Fruit fly (Drosophila melanogaster) whole organism, embryonic: ENCODE results near the gene Iru.
A peak's percentile ranks its signal among the peaks of the same experiment; 100 is the strongest.

Source experiments
- Abd-B ChIP-seq: fragments of 200-800 bp; sonication (Bioruptor generic); optimal IDR thresholded peaks from 2 replicates; lab custom pipeline; 2018; ENCODE audit warnings: missing biosample characterization, mild to moderate bottlenecking, missing genetic modification characterization, moderate library complexity
- Bgb ChIP-seq: fragments of 200-800 bp; sonication (Bioruptor generic); IDR thresholded peaks from 2 replicates; pipeline ENCODE4 v1.3.6; 2022; ENCODE audit warnings: missing biosample characterization, missing genetic modification characterization; ENCODE audit not compliant: partially characterized antibody
- CG11695 ChIP-seq: fragments of 200-800 bp; sonication (Bioruptor generic); IDR thresholded peaks from 3 replicates; pipeline ENCODE4 v1.3.6; 2022; ENCODE audit warnings: missing biosample characterization, missing genetic modification characterization
- CG11696 ChIP-seq: fragments of 200-800 bp; sonication (Bioruptor generic); IDR thresholded peaks from 2 replicates; pipeline ENCODE4 v1.3.6; 2022; ENCODE audit warnings: missing biosample characterization, missing genetic modification characterization
- CG12219 ChIP-seq: fragments of 200-800 bp; sonication (Bioruptor generic); optimal IDR thresholded peaks from 3 replicates; lab custom pipeline; 2018; ENCODE audit warnings: missing biosample characterization, mild to moderate bottlenecking, missing genetic modification characterization
- CG13424 ChIP-seq: fragments of 200-800 bp; sonication (Bioruptor generic); optimal IDR thresholded peaks from 2 replicates; lab custom pipeline; 2019; ENCODE audit warnings: missing biosample characterization, mild to moderate bottlenecking, missing genetic modification characterization, moderate library complexity
- CG15269 ChIP-seq: fragments of 200-800 bp; sonication (Bioruptor generic); optimal IDR thresholded peaks from 2 replicates; lab custom pipeline; 2018; ENCODE audit warnings: missing biosample characterization, mild to moderate bottlenecking, missing genetic modification characterization, moderate library complexity
- CG15696 ChIP-seq: fragments of 200-800 bp; sonication (Bioruptor generic); optimal IDR thresholded peaks from 2 replicates; lab custom pipeline; 2019; ENCODE audit warnings: missing biosample characterization, mild to moderate bottlenecking, missing genetic modification characterization, moderate library complexity
- CG2202 ChIP-seq: fragments of 200-800 bp; sonication (Bioruptor generic); optimal IDR thresholded peaks from 2 replicates; lab custom pipeline; 2018; ENCODE audit warnings: missing biosample characterization, mild to moderate bottlenecking, missing genetic modification characterization
- CG3163 ChIP-seq: fragments of 200-800 bp; sonication (Bioruptor generic); optimal IDR thresholded peaks from 3 replicates; lab custom pipeline; 2016; ENCODE audit warnings: missing biosample characterization, missing genetic modification characterization
- CG33213 ChIP-seq: fragments of 200-800 bp; sonication (Bioruptor generic); optimal IDR thresholded peaks from 3 replicates; lab custom pipeline; 2016; ENCODE audit warnings: missing biosample characterization, missing genetic modification characterization
- CG3995 ChIP-seq: fragments of 200-800 bp; sonication (Bioruptor generic); optimal IDR thresholded peaks from 3 replicates; lab custom pipeline; 2016; ENCODE audit warnings: missing biosample characterization, missing genetic modification characterization
- CG4360 ChIP-seq: fragments of 200-800 bp; sonication (Bioruptor generic); IDR thresholded peaks from 2 replicates; pipeline ENCODE4 v1.3.6; 2022; ENCODE audit warnings: missing biosample characterization, missing genetic modification characterization
- CG4617 ChIP-seq: fragments of 200-800 bp; sonication (Bioruptor generic); optimal IDR thresholded peaks from 3 replicates; lab custom pipeline; 2016; ENCODE audit warnings: missing biosample characterization, missing genetic modification characterization, borderline replicate concordance
- CG8924 ChIP-seq: fragments of 200-800 bp; optimal IDR thresholded peaks from 3 replicates; lab custom pipeline; 2019; ENCODE audit warnings: missing biosample characterization, mild to moderate bottlenecking, missing genetic modification characterization, moderate library complexity
- CG9797 ChIP-seq: fragments of 200-800 bp; sonication (Bioruptor generic); optimal IDR thresholded peaks from 3 replicates; lab custom pipeline; 2018; ENCODE audit warnings: missing biosample characterization, mild to moderate bottlenecking, missing genetic modification characterization
- E2f2 ChIP-seq: fragments of 200-800 bp; sonication (Bioruptor generic); IDR thresholded peaks from 2 replicates; pipeline ENCODE4 v1.3.6; 2022; ENCODE audit warnings: missing biosample characterization, missing genetic modification characterization
- ERR ChIP-seq: fragments of 200-800 bp; sonication (Bioruptor generic); optimal IDR thresholded peaks from 2 replicates; lab custom pipeline; 2016; ENCODE audit warnings: missing biosample characterization, missing genetic modification characterization
- H15 ChIP-seq: fragments of 200-800 bp; sonication (Bioruptor generic); IDR thresholded peaks from 3 replicates; pipeline ENCODE4 v1.3.6; 2022; ENCODE audit warnings: missing biosample characterization, missing genetic modification characterization
- H2.0 ChIP-seq: fragments of 200-800 bp; sonication (Bioruptor generic); IDR thresholded peaks from 2 replicates; pipeline ENCODE4 v1.3.6; 2022; ENCODE audit warnings: missing biosample characterization, missing genetic modification characterization
- HLH3B ChIP-seq: fragments of 200-800 bp; sonication (Bioruptor generic); IDR thresholded peaks from 2 replicates; pipeline ENCODE4 v1.3.6; 2022; ENCODE audit warnings: missing biosample characterization, missing genetic modification characterization
- HLH54F ChIP-seq: fragments of 200-800 bp; sonication (Bioruptor generic); optimal IDR thresholded peaks from 3 replicates; lab custom pipeline; 2016; ENCODE audit warnings: missing biosample characterization, missing genetic modification characterization
- Hey ChIP-seq: fragments of 200-800 bp; sonication (Bioruptor generic); optimal IDR thresholded peaks from 3 replicates; lab custom pipeline; 2018; ENCODE audit warnings: missing biosample characterization, mild to moderate bottlenecking, missing genetic modification characterization
- Hsf ChIP-seq: fragments of 200-800 bp; sonication (Bioruptor generic); optimal IDR thresholded peaks from 3 replicates; lab custom pipeline; 2016; ENCODE audit warnings: missing biosample characterization, missing genetic modification characterization
- Kr ChIP-seq: fragments of 200-800 bp; sonication (Bioruptor generic); optimal IDR thresholded peaks from 2 replicates; lab custom pipeline; 2017; ENCODE audit warnings: missing biosample characterization, mild to moderate bottlenecking, missing genetic modification characterization
- NFAT ChIP-seq: fragments of 200-800 bp; sonication (Bioruptor generic); IDR thresholded peaks from 2 replicates; pipeline ENCODE4 v1.3.6; 2022; ENCODE audit warnings: missing biosample characterization, missing genetic modification characterization
- NK7.1 ChIP-seq: fragments of 200-800 bp; sonication (Bioruptor generic); optimal IDR thresholded peaks from 3 replicates; lab custom pipeline; 2016; ENCODE audit warnings: missing biosample characterization, missing genetic modification characterization
- Opbp ChIP-seq: fragments of 200-800 bp; sonication (Bioruptor generic); IDR thresholded peaks from 3 replicates; pipeline ENCODE4 v1.3.6; 2022; ENCODE audit warnings: missing biosample characterization, missing genetic modification characterization; ENCODE audit not compliant: partially characterized antibody
- Pdp1 ChIP-seq, 2 experiments: fragments of 200-800 bp; sonication (Bioruptor generic); optimal IDR thresholded peaks; 3 replicates each; lab custom pipeline; 2016; ENCODE audit warnings: missing biosample characterization in 2 of 2, missing genetic modification characterization in 2 of 2, mild to moderate bottlenecking in 1 of 2, moderate library complexity in 1 of 2
- aop ChIP-seq: fragments of 200-800 bp; sonication (Bioruptor generic); IDR thresholded peaks from 2 replicates; pipeline ENCODE4 v1.3.6; 2022; ENCODE audit warnings: missing biosample characterization, missing genetic modification characterization
- ap ChIP-seq: fragments of 200-800 bp; sonication (Bioruptor generic); IDR thresholded peaks from 2 replicates; pipeline ENCODE4 v1.3.6; 2022; ENCODE audit warnings: missing biosample characterization, missing genetic modification characterization
- bowl ChIP-seq: fragments of 200-800 bp; sonication (Bioruptor generic); IDR thresholded peaks from 2 replicates; pipeline ENCODE4 v1.3.6; 2022; ENCODE audit warnings: missing biosample characterization, missing genetic modification characterization
- fd3F ChIP-seq: fragments of 200-800 bp; sonication (Bioruptor generic); optimal IDR thresholded peaks from 2 replicates; lab custom pipeline; 2018; ENCODE audit warnings: missing biosample characterization, mild to moderate bottlenecking, missing genetic modification characterization, moderate library complexity
- gem ChIP-seq: fragments of 200-800 bp; sonication (Bioruptor generic); optimal IDR thresholded peaks from 2 replicates; lab custom pipeline; 2019; ENCODE audit warnings: missing biosample characterization, mild to moderate bottlenecking, missing genetic modification characterization, moderate library complexity
- hbn ChIP-seq: fragments of 200-800 bp; sonication (Bioruptor generic); IDR thresholded peaks from 2 replicates; pipeline ENCODE4 v1.3.6; 2022; ENCODE audit warnings: missing biosample characterization, missing genetic modification characterization; ENCODE audit not compliant: partially characterized antibody
- her ChIP-seq: fragments of 200-800 bp; sonication (Bioruptor generic); optimal IDR thresholded peaks from 2 replicates; lab custom pipeline; 2016; ENCODE audit warnings: missing biosample characterization, missing genetic modification characterization
- jumu ChIP-seq: fragments of 200-800 bp; sonication (Bioruptor generic); optimal IDR thresholded peaks from 3 replicates; lab custom pipeline; 2016; ENCODE audit warnings: missing biosample characterization, missing genetic modification characterization
- lilli ChIP-seq: fragments of 200-800 bp; sonication (Bioruptor generic); optimal IDR thresholded peaks from 3 replicates; lab custom pipeline; 2016; ENCODE audit warnings: missing biosample characterization, missing genetic modification characterization
- mam ChIP-seq: fragments of 200-800 bp; sonication (Bioruptor generic); optimal IDR thresholded peaks from 3 replicates; lab custom pipeline; 2016; ENCODE audit warnings: missing biosample characterization, missing genetic modification characterization
- oc ChIP-seq: fragments of 200-800 bp; sonication (Bioruptor generic); optimal IDR thresholded peaks from 2 replicates; lab custom pipeline; 2018; ENCODE audit warnings: missing biosample characterization, mild to moderate bottlenecking, missing genetic modification characterization, moderate library complexity
- org-1 ChIP-seq: fragments of 200-800 bp; sonication (Bioruptor generic); optimal IDR thresholded peaks from 2 replicates; lab custom pipeline; 2017; ENCODE audit warnings: missing biosample characterization, missing genetic modification characterization
- p53 ChIP-seq: fragments of 200-800 bp; sonication (Bioruptor generic); optimal IDR thresholded peaks from 2 replicates; lab custom pipeline; 2016; ENCODE audit warnings: missing biosample characterization, missing genetic modification characterization
- pan ChIP-seq, 4 experiments: fragments of >200 bp in 3 of 4; fragments of 200-800 bp in 1 of 4; sonication (Bioruptor generic) in 1 of 4; optimal IDR thresholded peaks in 3 of 4; IDR thresholded peaks in 1 of 4; 2 replicates each; pipeline versions ENCODE4 v1.3.6 to Lab custom; 2017 to 2022; ENCODE audit warnings: missing biosample characterization in 2 of 4, missing genetic modification characterization in 2 of 4, mixed read lengths in 1 of 4
- sc ChIP-seq, 3 experiments: fragments of >200 bp in 2 of 3; fragments of 200-800 bp in 1 of 3; sonication (Bioruptor generic) in 1 of 3; optimal IDR thresholded peaks; 2 replicates in 2 of 3; 3 replicates in 1 of 3; lab custom pipeline; 2017; ENCODE audit warnings: mild to moderate bottlenecking in 1 of 3, missing biosample characterization in 1 of 3, missing genetic modification characterization in 1 of 3, missing genetic modification reagents in 1 of 3
- scrt ChIP-seq: fragments of 200-800 bp; sonication (Bioruptor generic); optimal IDR thresholded peaks from 2 replicates; lab custom pipeline; 2018; ENCODE audit warnings: missing biosample characterization, mild to moderate bottlenecking, missing genetic modification characterization, moderate library complexity
- so ChIP-seq: fragments of 200-800 bp; sonication (Bioruptor generic); IDR thresholded peaks from 3 replicates; pipeline ENCODE4 v1.3.6; 2022; ENCODE audit warnings: missing biosample characterization, missing genetic modification characterization
- sug ChIP-seq: fragments of 200-800 bp; optimal IDR thresholded peaks from 2 replicates; lab custom pipeline; 2019; ENCODE audit warnings: missing biosample characterization, mild to moderate bottlenecking, missing genetic modification characterization, moderate library complexity
- tap ChIP-seq: fragments of 200-800 bp; optimal IDR thresholded peaks from 3 replicates; lab custom pipeline; 2019; ENCODE audit warnings: missing biosample characterization, mild to moderate bottlenecking, missing genetic modification characterization, moderate library complexity
- tio ChIP-seq: fragments of 200-800 bp; sonication (Bioruptor generic); optimal IDR thresholded peaks from 2 replicates; lab custom pipeline; 2017; ENCODE audit warnings: missing biosample characterization, missing genetic modification characterization, inconsistent platforms
- wdn ChIP-seq: fragments of 200-800 bp; sonication (Bioruptor generic); IDR thresholded peaks from 2 replicates; pipeline ENCODE4 v1.3.6; 2022; ENCODE audit warnings: missing biosample characterization, missing genetic modification characterization
- z ChIP-seq: fragments of 200-800 bp; sonication (Bioruptor generic); IDR thresholded peaks from 3 replicates; pipeline ENCODE4 v1.3.6; 2022; ENCODE audit warnings: missing biosample characterization, missing genetic modification characterization

Gene Iru

dm6 chr3R:9019689-9020138, 13.5 kb downstream of the Iru start, which contains the start of gene tgo (continued):
- TF ChIP-seq CG11695 (GFP tag; lab: Robert Waterston, UW) = no peak
- no peak for TF ChIP-seq Hey
- TF ChIP-seq NK7.1 (GFP tag; lab: Kevin White, UChicago) = no peak
- no peak for TF ChIP-seq CG13424
- TF ChIP-seq org-1 (GFP tag; lab: Kevin White, UChicago) = no peak
- TF ChIP-seq Opbp (GFP tag; lab: Robert Waterston, UW) = peak; percentile 58; the same call in 2 of the 3 replicates
- no peak for TF ChIP-seq gem (tag; lab: Kevin White, UChicago)
- TF ChIP-seq H15 (GFP tag; lab: Robert Waterston, UW) = no peak
- TF ChIP-seq pan (optimal IDR thresholded peaks at IDR 0.05; lab: Kevin White, UChicago) = no peak
- TF ChIP-seq pan (GFP tag; optimal IDR thresholded peaks at IDR 0.05 in 1 of 2, IDR thresholded peaks at IDR 0.05 in 1 of 2) = no peak
- TF ChIP-seq CG15696 (tag; lab: Kevin White, UChicago) = no peak
- TF ChIP-seq tio (GFP tag; lab: Kevin White, UChicago) = no peak
- TF ChIP-seq CG12219 (GFP tag; lab: Kevin White, UChicago) = no peak
- TF ChIP-seq sug (tag; lab: Kevin White, UChicago) = peak; percentile 43
- TF ChIP-seq ap = no peak
- peak; percentile 29 for TF ChIP-seq CG8924
- no peak for TF ChIP-seq z (GFP tag; lab: Robert Waterston, UW)
- TF ChIP-seq fd3F (GFP tag; lab: Kevin White, UChicago) = no peak
- no peak for TF ChIP-seq Kr (GFP tag; lab: Kevin White, UChicago)
- peak; percentile 64 for TF ChIP-seq E2f2
- peak; percentile 97 for TF ChIP-seq CG4617 (GFP tag; lab: Kevin White, UChicago)
- TF ChIP-seq ERR (GFP tag; lab: Kevin White, UChicago) = no peak
- TF ChIP-seq CG2202 (tag; lab: Kevin White, UChicago) = no peak
- TF ChIP-seq bowl (GFP tag; lab: Robert Waterston, UW) = no peak
- TF ChIP-seq p53 (GFP tag; lab: Kevin White, UChicago) = no peak
- TF ChIP-seq NFAT (GFP tag; lab: Robert Waterston, UW) = no peak
- peak; percentile 21 for TF ChIP-seq Abd-B (GFP tag; lab: Kevin White, UChicago)
- no peak for TF ChIP-seq oc
- no peak for TF ChIP-seq jumu
- peak in 1 of 2 experiments; percentile 53 for TF ChIP-seq Pdp1 (GFP tag; optimal IDR thresholded peaks at IDR 0.05; lab: Kevin White, UChicago)
- TF ChIP-seq tap (tag; lab: Kevin White, UChicago) = no peak
- TF ChIP-seq aop (GFP tag; lab: Robert Waterston, UW) = no peak
- TF ChIP-seq CG3995 (GFP tag; lab: Kevin White, UChicago) = no peak
- no peak for TF ChIP-seq H2.0 (GFP tag; lab: Robert Waterston, UW)
- TF ChIP-seq sc (optimal IDR thresholded peaks at IDR 0.05; lab: Kevin White, UChicago) = no peak
- TF ChIP-seq sc (GFP tag; optimal IDR thresholded peaks at IDR 0.05; lab: Kevin White, UChicago) = no peak
- TF ChIP-seq CG11696 (GFP tag; lab: Robert Waterston, UW) = no peak
- no peak for TF ChIP-seq Hsf (GFP tag; lab: Kevin White, UChicago)
- TF ChIP-seq CG3163 (GFP tag; lab: Kevin White, UChicago) = no peak
- TF ChIP-seq so (GFP tag; lab: Robert Waterston, UW) = no peak
- no peak for TF ChIP-seq mam (GFP tag; lab: Kevin White, UChicago)
- TF ChIP-seq scrt (GFP tag; lab: Kevin White, UChicago) = no peak
- TF ChIP-seq CG15269 (tag; lab: Kevin White, UChicago) = no peak
- TF ChIP-seq CG4360 (GFP tag; lab: Robert Waterston, UW) = no peak
- TF ChIP-seq HLH3B (GFP tag; lab: Robert Waterston, UW) = no peak
- TF ChIP-seq HLH54F (GFP tag; lab: Kevin White, UChicago) = no peak
- TF ChIP-seq CG9797 = peak; percentile 94
- peak; percentile 31; the same call in 1 of the 2 replicates for TF ChIP-seq Bgb (GFP tag; lab: Robert Waterston, UW)
- no peak for TF ChIP-seq wdn
- no peak for TF ChIP-seq hbn
- peak; percentile 17 for TF ChIP-seq CG33213 (GFP tag; lab: Kevin White, UChicago)
- no peak for TF ChIP-seq her
- TF ChIP-seq lilli (GFP tag; lab: Kevin White, UChicago) = no peak
